Worm (Caenorhabditis elegans): ENCODE results near the gene F35A5.5.

The F35A5.5 gene

DNA sequence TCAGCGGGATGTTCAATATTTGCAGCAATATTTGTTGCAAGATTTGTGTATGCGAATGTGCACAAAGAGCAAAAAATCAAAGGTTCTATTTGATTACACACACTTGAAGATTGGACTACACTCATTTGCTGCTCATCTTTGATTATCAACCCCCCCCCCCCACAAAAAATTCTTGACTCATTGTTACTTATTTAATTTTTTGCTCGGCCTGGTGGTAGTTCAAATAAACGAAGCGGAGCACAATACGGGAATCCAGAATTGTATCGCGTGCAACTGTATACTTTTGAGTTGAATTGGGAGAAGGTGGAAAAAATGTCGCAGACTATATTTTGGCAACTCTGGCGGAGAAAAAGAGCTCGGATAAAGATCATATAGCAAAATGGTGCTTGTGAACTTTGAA lies at the start of gene F35A5.5:
Gene F35A5.5 (minus strand): TSS at position 101 of the 400 bp plus-strand sequence.
- TF ChIP-seq cog-1 (tag; optimal IDR thresholded peaks at IDR 0.05) (no peak), ztf-29 (GFP tag; IDR thresholded peaks at IDR 0.05) (no peak), flt-1 (GFP tag; IDR thresholded peaks at IDR 0.05) (no peak), ref-1 (GFP tag; conservative IDR thresholded peaks at IDR 0.05) (no peak)

DNA sequence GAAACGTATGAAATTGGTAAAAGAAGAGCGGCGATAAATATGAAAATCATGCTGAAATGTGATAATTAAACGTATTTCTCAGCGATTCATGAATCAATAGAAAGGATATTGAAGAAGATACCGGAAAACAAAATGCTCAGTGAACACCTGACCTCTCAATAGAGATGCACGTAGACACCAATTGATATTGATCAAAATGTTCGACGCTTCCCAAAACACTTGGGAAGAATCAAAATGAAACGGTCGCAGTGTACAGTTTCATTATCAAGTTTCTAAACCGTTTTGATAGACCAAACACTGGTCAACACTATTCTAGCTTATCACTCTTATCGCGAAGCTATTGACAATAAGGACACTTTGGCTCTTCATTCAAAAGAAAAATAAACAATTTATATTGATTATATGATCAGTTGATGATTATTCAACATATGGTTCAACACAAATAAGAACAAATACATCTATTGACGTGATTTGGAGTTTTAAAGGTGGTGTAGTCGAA lies 46.9 kb upstream of the F35A5.5 start, which contains the start of gene ttr-48:
Gene ttr-48 (minus strand): TSS at position 51 of the 499 bp plus-strand sequence.
- TF ChIP-seq ztf-23 (GFP tag; IDR thresholded peaks at IDR 0.05) (no peak), tab-1 (GFP tag; IDR thresholded peaks at IDR 0.05) (no peak), klf-2 (GFP tag; conservative IDR thresholded peaks at IDR 0.05) (no peak), cog-1 (tag; optimal IDR thresholded peaks at IDR 0.05) (no peak), ztf-29 (GFP tag; IDR thresholded peaks at IDR 0.05) (no peak), ref-1 (GFP tag; conservative IDR thresholded peaks at IDR 0.05) (no peak), flt-1 (GFP tag; IDR thresholded peaks at IDR 0.05) (no peak), T22C8.4 (GFP tag; IDR thresholded peaks at IDR 0.05) (no peak), med-1 (GFP tag; optimal IDR thresholded peaks at IDR 0.05; ENCODE audit: insufficient read depth) (no peak)

DNA sequence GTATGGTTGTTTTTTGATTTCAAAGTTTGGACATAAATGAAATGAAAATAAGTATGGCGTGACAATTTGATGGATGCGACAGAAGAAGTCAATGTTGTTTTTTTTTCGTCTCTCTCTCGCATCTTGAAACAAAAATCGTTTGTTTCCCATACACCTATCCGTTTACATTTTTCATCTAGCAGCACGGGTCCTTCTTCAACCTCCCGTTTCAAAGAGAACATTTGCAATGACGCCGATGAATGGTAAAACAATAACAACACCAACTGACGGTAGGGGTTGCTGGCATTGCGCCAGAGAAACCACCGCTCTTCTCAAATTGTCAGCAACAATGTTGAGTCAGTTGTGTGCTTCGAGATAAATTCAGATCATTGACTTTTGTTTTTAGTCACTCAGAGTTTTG lies 43.6 kb upstream of the F35A5.5 start:
- TF ChIP-seq med-1 (GFP tag; optimal IDR thresholded peaks at IDR 0.05; ENCODE audit: insufficient read depth) (no peak), klf-2 (GFP tag; conservative IDR thresholded peaks at IDR 0.05) (no peak), T22C8.4 (GFP tag; IDR thresholded peaks at IDR 0.05) (no peak), tab-1 (GFP tag; IDR thresholded peaks at IDR 0.05) (no peak), ref-1 (GFP tag; conservative IDR thresholded peaks at IDR 0.05) (no peak), flt-1 (GFP tag; IDR thresholded peaks at IDR 0.05) (no peak), cog-1 (tag; optimal IDR thresholded peaks at IDR 0.05) (no peak), ztf-23 (GFP tag; IDR thresholded peaks at IDR 0.05) (no peak), ztf-29 (GFP tag; IDR thresholded peaks at IDR 0.05) (no peak)

DNA sequence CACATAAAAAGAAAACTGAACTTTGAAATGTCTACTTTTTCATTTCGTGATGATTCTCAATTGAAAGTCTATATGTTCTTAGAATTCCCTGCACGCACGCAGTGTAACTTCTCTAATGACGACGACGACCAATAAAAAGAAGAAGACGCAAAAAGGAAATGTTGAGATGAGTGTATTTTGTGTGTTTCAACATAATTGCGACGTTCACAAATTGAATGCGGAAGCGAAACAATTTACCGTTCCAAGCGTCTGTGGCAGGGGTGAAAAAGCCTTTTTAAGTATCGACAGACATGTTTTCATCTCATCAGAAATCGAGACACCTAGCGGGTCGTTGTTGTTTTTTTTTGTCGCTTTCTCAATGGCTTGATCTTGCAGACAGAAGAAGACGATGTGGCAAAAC lies 43.1 kb upstream of the F35A5.5 start:
- TF ChIP-seq T22C8.4 (GFP tag; IDR thresholded peaks at IDR 0.05) (no peak), cog-1 (tag; optimal IDR thresholded peaks at IDR 0.05) (no peak), ztf-23 (GFP tag; IDR thresholded peaks at IDR 0.05) (no peak), ref-1 (GFP tag; conservative IDR thresholded peaks at IDR 0.05) (no peak), ztf-29 (GFP tag; IDR thresholded peaks at IDR 0.05) (no peak)

DNA sequence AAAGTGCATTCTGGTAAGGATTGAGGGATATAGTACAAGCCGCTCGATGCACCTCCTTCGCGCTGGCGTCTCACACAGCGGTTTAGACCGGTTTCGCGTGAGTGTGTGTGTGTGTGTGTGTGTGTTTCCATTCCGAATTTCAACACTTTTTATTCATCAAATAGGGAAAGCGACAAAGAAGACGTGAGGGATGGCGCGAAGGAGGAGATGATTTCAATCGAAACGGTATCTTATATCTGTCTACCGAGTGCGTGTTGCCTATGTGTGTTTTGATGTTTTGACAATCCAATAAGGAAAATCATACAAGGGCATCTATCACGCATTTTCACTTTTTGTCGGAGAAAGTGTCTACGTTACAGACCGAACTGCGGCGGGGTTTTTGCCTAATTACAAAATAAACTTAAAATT lies 42.2 kb upstream of the F35A5.5 start:
- TF ChIP-seq tab-1 (GFP tag; IDR thresholded peaks at IDR 0.05) (no peak), T22C8.4 (GFP tag; IDR thresholded peaks at IDR 0.05) (no peak), klf-2 (GFP tag; conservative IDR thresholded peaks at IDR 0.05) (no peak), ztf-29 (GFP tag; IDR thresholded peaks at IDR 0.05) (no peak)

DNA sequence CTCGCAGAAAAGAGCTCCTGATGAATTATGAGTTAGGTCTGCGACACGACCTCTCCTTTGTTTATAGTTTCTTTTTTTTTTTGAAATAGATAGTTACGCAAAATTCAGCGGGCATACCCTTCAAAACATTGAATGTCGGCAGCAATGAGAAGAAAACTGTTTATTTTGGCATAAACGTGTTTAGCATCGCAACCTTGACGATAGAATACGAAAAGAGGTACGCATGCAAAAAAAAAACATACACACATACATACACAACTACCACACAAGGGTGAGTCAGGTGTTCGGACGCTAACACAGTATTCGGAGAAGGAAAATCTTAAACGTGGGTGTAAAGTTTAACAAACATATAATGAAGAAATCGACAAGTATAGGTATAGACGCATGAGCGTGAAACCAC lies 40.1 kb upstream of the F35A5.5 start:
- 0 out of 2 replicates have a peak, but pooled peaks have one; percentile 30 for TF ChIP-seq ztf-23 (GFP tag; IDR thresholded peaks at IDR 0.05)
- no peak for TF ChIP-seq flt-1 (GFP tag; IDR thresholded peaks at IDR 0.05)

DNA sequence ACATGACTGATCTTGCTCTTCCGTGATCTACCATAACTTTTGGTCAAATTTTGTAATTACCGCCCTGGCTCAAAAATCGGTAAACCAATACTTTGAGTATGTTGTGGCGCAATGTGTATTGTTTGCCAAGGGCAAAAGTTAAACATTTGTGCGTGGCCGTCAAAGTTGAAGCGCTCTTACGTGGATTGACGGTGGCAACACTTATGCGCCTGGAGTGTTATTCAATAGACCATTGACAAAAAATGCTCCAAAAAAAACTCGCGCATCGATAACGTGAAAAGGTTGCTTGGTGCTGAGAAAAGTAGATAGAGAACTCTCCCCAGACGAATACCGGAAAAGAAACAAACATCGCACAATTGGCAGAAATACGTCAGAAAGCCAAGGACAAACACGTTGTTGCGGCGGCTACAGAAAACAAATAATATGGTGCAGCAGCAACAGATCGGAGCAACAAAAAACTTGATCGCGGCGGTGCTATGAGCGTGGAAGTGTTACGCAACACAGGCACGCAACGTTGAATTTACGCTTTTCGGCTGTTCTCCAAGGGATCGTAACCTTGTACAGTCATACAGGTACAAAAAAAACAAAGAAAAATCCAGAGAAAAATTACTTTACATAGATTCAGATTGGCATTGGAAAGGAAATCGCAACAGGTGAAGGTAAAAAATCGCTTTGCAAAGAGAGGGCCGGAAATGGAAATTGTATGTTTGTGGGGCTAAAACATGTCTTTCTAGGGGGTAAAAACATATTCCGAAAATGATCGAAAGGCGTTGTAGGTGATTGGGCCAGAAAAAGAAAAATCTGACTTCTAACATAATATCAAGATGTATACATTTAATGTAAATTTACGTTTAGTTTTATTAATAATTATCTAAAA lies 38.7 kb upstream of the F35A5.5 start:
- TF ChIP-seq cog-1 (tag; optimal IDR thresholded peaks at IDR 0.05) (no peak), tab-1 (GFP tag; IDR thresholded peaks at IDR 0.05) (no peak), flt-1 (GFP tag; IDR thresholded peaks at IDR 0.05) (no peak), ztf-29 (GFP tag; IDR thresholded peaks at IDR 0.05) (no peak), T22C8.4 (GFP tag; IDR thresholded peaks at IDR 0.05) (no peak), ztf-23 (GFP tag; IDR thresholded peaks at IDR 0.05) (no peak), med-1 (GFP tag; optimal IDR thresholded peaks at IDR 0.05; ENCODE audit: insufficient read depth) (no peak), klf-2 (GFP tag; conservative IDR thresholded peaks at IDR 0.05) (no peak), ref-1 (GFP tag; conservative IDR thresholded peaks at IDR 0.05) (no peak)

DNA sequence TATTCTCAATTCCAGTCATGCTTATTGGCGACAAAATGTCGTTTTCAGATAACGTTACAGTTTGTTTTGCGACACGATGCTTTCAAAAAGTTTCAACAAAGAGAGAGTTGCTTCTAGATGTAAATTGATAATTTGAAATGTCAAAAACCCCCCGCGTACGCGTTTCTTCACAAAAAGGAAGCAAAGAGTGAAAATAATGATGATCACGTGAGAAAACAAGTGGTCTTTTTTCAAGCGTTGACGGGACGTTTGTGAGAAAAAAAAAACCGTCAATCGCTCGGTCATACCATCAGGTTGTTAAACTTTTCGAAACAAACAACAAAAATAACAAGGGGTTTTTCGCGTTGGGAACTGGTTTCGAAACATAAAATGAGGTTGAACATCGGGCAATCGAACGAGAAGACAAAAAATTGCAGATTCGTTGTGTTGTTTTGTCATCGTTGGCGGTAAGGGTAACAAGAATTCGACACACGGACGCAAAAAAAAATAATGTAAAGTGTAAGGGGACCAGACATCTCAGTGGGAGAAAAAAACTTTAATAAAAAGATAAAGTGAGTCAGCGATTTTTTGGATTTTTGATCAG lies 36.6 kb upstream of the F35A5.5 start:
- no peak for TF ChIP-seq ztf-23 (GFP tag; IDR thresholded peaks at IDR 0.05)
- TF ChIP-seq ztf-29 (GFP tag; IDR thresholded peaks at IDR 0.05), result no peak
- no peak for TF ChIP-seq cog-1 (tag; optimal IDR thresholded peaks at IDR 0.05)
- TF ChIP-seq ref-1 (GFP tag; conservative IDR thresholded peaks at IDR 0.05), result no peak
- TF ChIP-seq tab-1 (GFP tag; IDR thresholded peaks at IDR 0.05), result no peak
- TF ChIP-seq klf-2 (GFP tag; conservative IDR thresholded peaks at IDR 0.05), result no peak
- TF ChIP-seq med-1 (GFP tag; optimal IDR thresholded peaks at IDR 0.05; ENCODE audit: insufficient read depth), result no peak
- TF ChIP-seq flt-1 (GFP tag; IDR thresholded peaks at IDR 0.05), result no peak
- no peak for TF ChIP-seq T22C8.4 (GFP tag; IDR thresholded peaks at IDR 0.05)

DNA sequence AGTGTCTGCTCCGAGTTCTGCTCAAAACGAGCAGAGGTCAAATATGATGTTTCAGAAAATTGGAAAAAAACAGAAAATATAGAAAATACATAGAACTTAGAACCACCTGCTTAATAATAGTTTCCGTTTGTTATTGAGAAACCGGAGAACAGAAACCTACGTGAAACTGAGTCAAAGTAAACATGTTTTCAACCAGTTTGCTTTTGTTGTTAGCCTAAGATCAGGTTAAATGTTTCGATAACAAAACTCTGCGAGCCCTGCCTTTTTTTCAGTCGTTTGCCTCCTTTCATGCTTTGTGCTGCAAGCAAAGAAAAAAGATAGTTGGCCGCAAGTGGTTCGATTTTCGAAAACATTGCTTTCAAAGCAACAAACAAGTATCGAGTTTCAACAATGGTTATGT lies 35.3 kb upstream of the F35A5.5 start:
- TF ChIP-seq ref-1 (GFP tag; conservative IDR thresholded peaks at IDR 0.05) (no peak), flt-1 (GFP tag; IDR thresholded peaks at IDR 0.05) (no peak), tab-1 (GFP tag; IDR thresholded peaks at IDR 0.05) (no peak), med-1 (GFP tag; optimal IDR thresholded peaks at IDR 0.05; ENCODE audit: insufficient read depth) (no peak), ztf-23 (GFP tag; IDR thresholded peaks at IDR 0.05) (no peak), klf-2 (GFP tag; conservative IDR thresholded peaks at IDR 0.05) (no peak), T22C8.4 (GFP tag; IDR thresholded peaks at IDR 0.05) (no peak), ztf-29 (GFP tag; IDR thresholded peaks at IDR 0.05) (no peak), cog-1 (tag; optimal IDR thresholded peaks at IDR 0.05) (no peak)

DNA sequence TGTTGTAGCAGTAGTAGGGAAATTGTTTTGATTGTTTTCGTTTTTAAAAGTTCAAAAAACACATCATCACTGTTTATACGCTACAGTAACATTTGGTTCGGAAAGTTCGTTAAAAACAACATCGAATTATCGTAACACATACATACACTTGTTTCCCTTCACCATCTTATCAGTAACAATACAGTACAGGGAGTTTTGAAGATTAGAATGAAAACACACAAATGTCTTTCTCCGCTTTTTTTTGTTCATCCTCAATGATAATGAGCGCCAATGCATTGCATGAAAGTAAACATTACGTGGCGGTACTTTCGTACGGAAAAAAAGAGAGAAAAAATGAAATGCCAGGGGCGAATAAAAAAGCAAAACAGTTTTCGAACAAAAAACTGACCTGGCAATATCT lies 34.1 kb upstream of the F35A5.5 start:
- TF ChIP-seq cog-1 (tag; optimal IDR thresholded peaks at IDR 0.05) (no peak), flt-1 (GFP tag; IDR thresholded peaks at IDR 0.05) (no peak), ref-1 (GFP tag; conservative IDR thresholded peaks at IDR 0.05) (no peak), ztf-29 (GFP tag; IDR thresholded peaks at IDR 0.05) (no peak), tab-1 (GFP tag; IDR thresholded peaks at IDR 0.05) (no peak), med-1 (GFP tag; optimal IDR thresholded peaks at IDR 0.05; ENCODE audit: insufficient read depth) (no peak), T22C8.4 (GFP tag; IDR thresholded peaks at IDR 0.05) (no peak), klf-2 (GFP tag; conservative IDR thresholded peaks at IDR 0.05) (no peak), ztf-23 (GFP tag; IDR thresholded peaks at IDR 0.05) (no peak)
